Fruit fly (Drosophila melanogaster): ENCODE measurements around the gene CG14277.

dm6 chr2L:8266145-8266544 is 23.9 kb downstream of the CG14277 start:
- TF ChIP-seq CG12605 (GFP tag; IDR thresholded peaks at IDR 0.05) (peak; percentile 77), CG9948 (tag; optimal IDR thresholded peaks at IDR 0.05) (peak; percentile 80)
